Fruit fly (Drosophila melanogaster) ovary, adult (tissue): ENCODE results near the gene haf.

ENCODE experiments used
- CG17801 ChIP-seq: fragments of 200-800 bp; optimal IDR thresholded peaks from 2 replicates; lab custom pipeline; 2019; ENCODE audit warnings: missing biosample characterization, mild to moderate bottlenecking, missing genetic modification characterization, moderate library complexity; ENCODE audit not compliant: partially characterized antibody

haf gene

dm6 chr2L:1554954-1555353 lies at the start of gene haf:
TSS of gene haf (plus strand) at chr2L:1555129.
- no peak for TF ChIP-seq CG17801

- no peak for TF ChIP-seq CG17801
Observed at dm6 chr2L:1509748-1510147, 45.2 kb upstream of the haf start.

- TF ChIP-seq CG17801: no peak
Observed at dm6 chr2L:1517378-1517777, 37.6 kb upstream of the haf start, which contains the start of gene CG18132. TSS of gene CG18132 (minus strand) at chr2L:1517478.

- no peak for TF ChIP-seq CG17801
Observed at dm6 chr2L:1518022-1518421, 36.9 kb upstream of the haf start, which contains the start of gene halo. TSS of gene halo (minus strand) at chr2L:1518148.

- TF ChIP-seq CG17801: no peak
Observed at dm6 chr2L:1520191-1520590, 34.7 kb upstream of the haf start, which contains the start of gene Or22a. TSS of gene Or22a (plus strand) at chr2L:1520491.

- no peak for TF ChIP-seq CG17801
Observed at dm6 chr2L:1522397-1522796, 32.5 kb upstream of the haf start, which contains the start of gene Or22b. TSS of gene Or22b (plus strand) at chr2L:1522697.

- no peak for TF ChIP-seq CG17801
Observed at dm6 chr2L:1535231-1535630, 19.7 kb upstream of the haf start.

- TF ChIP-seq CG17801: no peak
Observed at dm6 chr2L:1538132-1538531, 16.8 kb upstream of the haf start.

- TF ChIP-seq CG17801: no peak
Observed at dm6 chr2L:1547860-1548259, 7.1 kb upstream of the haf start.

- no peak for TF ChIP-seq CG17801
Observed at dm6 chr2L:1556697-1557564, 2.0 kb downstream of the haf start.

- TF ChIP-seq CG17801: no peak
Observed at dm6 chr2L:1557927-1558326, 3.0 kb downstream of the haf start.

dm6 chr2L:1559811-1560501 lies 5.0 kb downstream of the haf start:
- TF ChIP-seq CG17801: no peak

- no peak for TF ChIP-seq CG17801
Observed at dm6 chr2L:1568631-1569030, 13.7 kb downstream of the haf start.

dm6 chr2L:1574009-1574408 lies 19.1 kb downstream of the haf start:
- TF ChIP-seq CG17801: no peak

- no peak for TF ChIP-seq CG17801
Observed at dm6 chr2L:1575604-1576003, 20.7 kb downstream of the haf start.

- no peak for TF ChIP-seq CG17801
Observed at dm6 chr2L:1579254-1579653, 24.3 kb downstream of the haf start.

dm6 chr2L:1579800-1580199 lies 24.9 kb downstream of the haf start:
- TF ChIP-seq CG17801: no peak

dm6 chr2L:1587055-1587454 lies 32.1 kb downstream of the haf start, which contains the start of gene nis:
TSS of gene nis (minus strand) at chr2L:1587155.
- no peak for TF ChIP-seq CG17801
